Worm (Caenorhabditis elegans): Measurements from ENCODE around the gene lron-3.

- TF ChIP-seq elt-1 (tag; optimal IDR thresholded peaks at IDR 0.05) (no peak), ztf-4 (tag; optimal IDR thresholded peaks at IDR 0.05) (no peak)
These were observed 16.3 kb downstream of the lron-3 start for ce11 chrX:15541437-15541836.
